Worm (Caenorhabditis elegans) whole organism, mixed stage, embryonic: ENCODE data around the gene col-116.

Source experiments
- nhr-237 ChIP-seq: fragments of 150-350 bp; optimal IDR thresholded peaks from 2 replicates; lab custom pipeline; 2014; ENCODE audit warnings: missing biosample characterization, missing genetic modification characterization
- snpc-4 ChIP-seq: fragments of 150-350 bp; optimal IDR thresholded peaks from 2 replicates; lab custom pipeline; 2014; ENCODE audit warnings: missing biosample characterization, missing genetic modification characterization

DNA sequence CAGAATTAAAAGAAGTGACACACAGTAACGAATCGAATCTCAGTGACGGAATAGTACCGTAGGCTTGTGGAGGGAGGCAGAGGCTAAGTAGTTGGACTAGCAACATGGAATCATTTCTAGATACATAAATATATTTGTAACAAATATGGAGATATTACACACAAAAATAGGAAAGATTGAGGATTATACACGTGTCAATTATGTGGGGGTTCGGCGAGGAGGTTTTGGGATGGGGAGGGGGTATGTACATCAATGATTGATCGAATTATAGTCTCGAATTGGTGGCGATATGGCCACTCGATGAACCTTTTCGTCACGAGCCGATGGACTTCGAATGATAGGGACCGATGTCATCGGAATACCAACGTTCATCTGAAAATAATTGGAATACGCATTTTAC, 48.3 kb upstream of the col-116 start:
- TF ChIP-seq nhr-237 (tag; lab: Kevin White, UChicago), result no peak
- no peak for TF ChIP-seq snpc-4 (tag; lab: Kevin White, UChicago)
